Worm (Caenorhabditis elegans) whole organism, young adult: ENCODE results near the gene tsp-9.

ENCODE experiments used
- pbrm-1 ChIP-seq: fragments of 200-800 bp; sonication (Bioruptor generic); IDR thresholded peaks from 2 replicates; pipeline ENCODE4 v1.3.6; 2022; ENCODE audit warnings: missing genetic modification reagents, missing genetic modification characterization, missing compliant biosample characterization
- pha-4 ChIP-seq: fragments of 150-350 bp; sonication (generic microtip); optimal IDR thresholded peaks from 2 replicates; lab custom pipeline; 2014; ENCODE audit warnings: missing biosample characterization, missing genetic modification reagents, missing genetic modification characterization
- ztf-18 ChIP-seq: sonication (generic microtip); optimal IDR thresholded peaks from 2 replicates; lab custom pipeline; 2016; ENCODE audit warnings: missing genotype, mild to moderate bottlenecking, missing genetic modification characterization, missing compliant biosample characterization
- ztf-22 ChIP-seq: fragments of 200-800 bp; sonication (Bioruptor generic); optimal IDR thresholded peaks from 2 replicates; lab custom pipeline; 2018; ENCODE audit warnings: mild to moderate bottlenecking, missing genetic modification characterization, moderate library complexity, missing compliant biosample characterization
- ztf-3 ChIP-seq: fragments of 200-800 bp; sonication (Bioruptor generic); optimal IDR thresholded peaks from 2 replicates; lab custom pipeline; 2018; ENCODE audit warnings: mild to moderate bottlenecking, missing genetic modification characterization, missing compliant biosample characterization

DNA sequence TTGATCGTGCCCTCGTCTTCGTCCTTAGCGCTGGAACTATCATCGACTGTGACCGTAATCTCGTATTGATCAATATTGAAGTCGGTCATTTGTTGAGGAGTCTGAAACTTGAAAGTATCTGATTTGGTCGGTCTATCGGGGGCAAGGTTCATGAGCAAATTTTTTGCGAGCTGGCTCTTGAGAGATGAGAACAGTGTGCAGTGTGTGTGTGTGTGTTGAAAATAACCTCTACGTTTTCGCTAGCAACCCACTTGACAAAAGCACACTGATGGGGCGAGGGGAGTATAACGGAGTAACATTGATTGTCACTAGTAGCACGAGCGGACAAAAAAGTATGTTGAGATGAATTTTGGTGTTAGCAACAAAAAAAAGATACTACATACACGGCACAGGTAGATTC, 7.0 kb upstream of the tsp-9 start, which contains the start of gene C25G6.3:
- TF ChIP-seq ztf-3 (no peak), ztf-22 (GFP tag; lab: Kevin White, UChicago) (no peak), pbrm-1 (GFP tag; lab: Robert Waterston, UW) (no peak), pha-4 (no peak), ztf-18 (no peak)
